Fruit fly (Drosophila melanogaster) whole organism: ENCODE results near the gene CG11562.

Experiments
- CG8478 ChIP-seq: fragments of >200 bp; optimal IDR thresholded peaks from 2 replicates; lab custom pipeline; 2018; ENCODE audit warnings: inconsistent platforms
- Dll ChIP-seq: fragments of >200 bp; optimal IDR thresholded peaks from 2 replicates; lab custom pipeline; 2017
- EcR ChIP-seq, 2 experiments: fragments of >200 bp; optimal IDR thresholded peaks; 2 replicates each; lab custom pipeline; 2017; ENCODE audit warnings: missing biosample characterization in 2 of 2, missing genetic modification characterization in 2 of 2, missing genetic modification reagents in 2 of 2
- pan ChIP-seq: fragments of >200 bp; optimal IDR thresholded peaks from 2 replicates; lab custom pipeline; 2017
- psq ChIP-seq: fragments of >200 bp; optimal IDR thresholded peaks from 2 replicates; lab custom pipeline; 2017
- usp ChIP-seq: fragments of >200 bp; optimal IDR thresholded peaks from 2 replicates; lab custom pipeline; 2017; ENCODE audit warnings: missing biosample characterization, missing genetic modification characterization, mixed read lengths

DNA sequence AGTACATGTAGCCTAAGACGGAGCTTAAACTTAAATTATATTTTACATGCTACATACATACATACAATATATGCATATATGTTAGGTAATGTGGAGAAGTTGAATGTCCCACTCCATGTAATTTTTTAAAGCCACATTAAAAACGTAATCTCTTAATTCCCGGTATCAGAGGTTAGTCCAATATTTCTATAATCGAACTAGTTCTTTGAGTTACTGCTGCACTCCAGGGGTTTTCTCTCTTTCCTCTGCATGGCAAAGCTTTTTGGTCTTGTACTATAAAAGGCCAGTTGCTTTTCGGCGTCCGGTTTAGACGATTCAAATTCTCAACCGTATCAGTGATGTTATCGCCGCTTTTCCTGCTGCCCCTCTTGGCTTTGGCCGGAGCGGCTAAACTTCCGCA, 29.6 kb downstream of the CG11562 start, which contains the start of gene CG33127:
- no peak for TF ChIP-seq Dll (lab: Kevin White, UChicago)
- TF ChIP-seq usp = no peak
- TF ChIP-seq psq (lab: Kevin White, UChicago) = no peak
- no peak for TF ChIP-seq CG8478 (lab: Kevin White, UChicago)
- no peak for TF ChIP-seq pan (lab: Kevin White, UChicago)
- no peak for TF ChIP-seq EcR (GFP tag; optimal IDR thresholded peaks at IDR 0.05; lab: Kevin White, UChicago)
